Worm (Caenorhabditis elegans) whole organism, young adult: Measurements from ENCODE around the gene E02H1.5.
A peak's percentile ranks its signal among the peaks of the same experiment; 100 is the strongest.

Source experiments
- B0035.1 ChIP-seq: sonication (generic microtip); optimal IDR thresholded peaks from 2 replicates; lab custom pipeline; 2016; ENCODE audit warnings: missing genetic modification characterization, mild to moderate bottlenecking, missing compliant biosample characterization, missing genotype, missing genetic modification reagents
- D2030.7 ChIP-seq: fragments of 200-800 bp; sonication (Bioruptor generic); IDR thresholded peaks from 2 replicates; pipeline ENCODE4 v1.3.6; 2022; ENCODE audit warnings: missing genetic modification reagents, missing genetic modification characterization, missing compliant biosample characterization
- F33H1.4 ChIP-seq: fragments of 200-800 bp; sonication (Bioruptor generic); IDR thresholded peaks from 2 replicates; pipeline ENCODE4 v1.3.6; 2022; ENCODE audit warnings: missing genetic modification reagents, missing genetic modification characterization, missing compliant biosample characterization
- F39B2.1 ChIP-seq: fragments of 200-800 bp; sonication (Bioruptor generic); IDR thresholded peaks from 2 replicates; pipeline ENCODE4 v1.3.6; 2022; ENCODE audit warnings: missing genetic modification reagents, missing genetic modification characterization, missing compliant biosample characterization
- F49E8.2 ChIP-seq: sonication (generic microtip); optimal IDR thresholded peaks from 3 replicates; lab custom pipeline; 2017; ENCODE audit warnings: missing genetic modification characterization, mild to moderate bottlenecking, missing compliant biosample characterization, antibody characterized with exemption, moderate library complexity; ENCODE audit not compliant: insufficient read depth
- F52B5.7 ChIP-seq: sonication (generic microtip); optimal IDR thresholded peaks from 2 replicates; lab custom pipeline; 2016; ENCODE audit warnings: mild to moderate bottlenecking, missing genetic modification characterization, missing compliant biosample characterization
- F57A8.1 ChIP-seq: fragments of 200-800 bp; sonication (Bioruptor generic); optimal IDR thresholded peaks from 2 replicates; lab custom pipeline; 2018; ENCODE audit warnings: mild to moderate bottlenecking, missing genetic modification characterization, moderate library complexity, missing compliant biosample characterization
- K12H6.12 ChIP-seq: fragments of 200-800 bp; sonication (Bioruptor generic); optimal IDR thresholded peaks from 2 replicates; lab custom pipeline; 2018; ENCODE audit warnings: mild to moderate bottlenecking, missing genetic modification characterization, missing compliant biosample characterization
- Y53F4B.3 ChIP-seq: fragments of 200-800 bp; sonication (Bioruptor generic); IDR thresholded peaks from 2 replicates; pipeline ENCODE4 v1.3.6; 2022; ENCODE audit warnings: missing genetic modification reagents, missing genetic modification characterization, missing compliant biosample characterization
- Y53G8AR.9 ChIP-seq: fragments of 200-800 bp; sonication (Bioruptor generic); conservative IDR thresholded peaks from 2 replicates; pipeline ENCODE4 v1.3.6; 2022; ENCODE audit warnings: missing genetic modification reagents, missing genetic modification characterization, missing compliant biosample characterization
- Y67H2A.10 ChIP-seq: fragments of 200-800 bp; sonication (Bioruptor generic); conservative IDR thresholded peaks from 2 replicates; pipeline ENCODE4 v1.3.6; 2022; ENCODE audit warnings: missing genetic modification reagents, missing genetic modification characterization, missing compliant biosample characterization
- aptf-3 ChIP-seq: fragments of 200-800 bp; sonication (Bioruptor generic); IDR thresholded peaks from 2 replicates; pipeline ENCODE4 v1.3.6; 2022; ENCODE audit warnings: missing genetic modification characterization, missing compliant biosample characterization
- attf-5 ChIP-seq: fragments of 200-800 bp; sonication (Bioruptor generic); optimal IDR thresholded peaks from 2 replicates; lab custom pipeline; 2018; ENCODE audit warnings: mild to moderate bottlenecking, missing genetic modification characterization, missing compliant biosample characterization
- bed-1 ChIP-seq: fragments of 200-800 bp; sonication (Bioruptor generic); IDR thresholded peaks from 2 replicates; pipeline ENCODE4 v1.3.6; 2022; ENCODE audit warnings: missing genetic modification reagents, missing genetic modification characterization, missing compliant biosample characterization
- ets-4 ChIP-seq: fragments of 200-800 bp; sonication (Bioruptor generic); optimal IDR thresholded peaks from 2 replicates; lab custom pipeline; 2018; ENCODE audit warnings: mild to moderate bottlenecking, missing genetic modification characterization, missing compliant biosample characterization
- hlh-26 ChIP-seq: fragments of 200-800 bp; sonication (Bioruptor generic); conservative IDR thresholded peaks from 2 replicates; pipeline ENCODE4 v1.3.6; 2022; ENCODE audit warnings: missing genetic modification reagents, missing genetic modification characterization, missing compliant biosample characterization
- hmg-1.2 ChIP-seq: fragments of 200-800 bp; sonication (Bioruptor generic); IDR thresholded peaks from 2 replicates; pipeline ENCODE4 v1.3.6; 2022; ENCODE audit warnings: missing genetic modification reagents, missing genetic modification characterization, missing compliant biosample characterization
- hsf-1 ChIP-seq: fragments of 200-800 bp; sonication (Bioruptor generic); IDR thresholded peaks from 2 replicates; pipeline ENCODE4 v1.3.6; 2022; ENCODE audit warnings: missing genetic modification reagents, missing genetic modification characterization, missing compliant biosample characterization
- let-607 ChIP-seq, 2 experiments: fragments of 200-800 bp in 1 of 2; sonication (Bioruptor generic) in 1 of 2; sonication (generic microtip) in 1 of 2; optimal IDR thresholded peaks; 2 replicates each; lab custom pipeline; 2016 to 2018; ENCODE audit warnings: mild to moderate bottlenecking in 2 of 2, missing compliant biosample characterization in 2 of 2, missing genetic modification characterization in 2 of 2, moderate library complexity in 2 of 2, missing genotype in 1 of 2
- lsl-1 ChIP-seq: fragments of 200-800 bp; sonication (Bioruptor generic); optimal IDR thresholded peaks from 2 replicates; lab custom pipeline; 2018; ENCODE audit warnings: mild to moderate bottlenecking, missing genetic modification characterization, moderate library complexity, missing compliant biosample characterization
- madf-6 ChIP-seq: fragments of 200-800 bp; sonication (Bioruptor generic); IDR thresholded peaks from 2 replicates; pipeline ENCODE4 v1.3.6; 2022; ENCODE audit warnings: missing genetic modification reagents, missing genetic modification characterization, missing compliant biosample characterization
- madf-8 ChIP-seq: fragments of 200-800 bp; sonication (Bioruptor generic); conservative IDR thresholded peaks from 2 replicates; pipeline ENCODE4 v1.3.6; 2022; ENCODE audit warnings: missing genetic modification reagents, missing genetic modification characterization, missing compliant biosample characterization
- mcd-1 ChIP-seq: fragments of 200-800 bp; sonication (Bioruptor generic); IDR thresholded peaks from 2 replicates; pipeline ENCODE4 v1.3.6; 2022; ENCODE audit warnings: missing genetic modification reagents, missing genetic modification characterization, missing compliant biosample characterization
- mes-4 ChIP-seq: sonication (generic microtip); optimal IDR thresholded peaks from 2 replicates; lab custom pipeline; 2016; ENCODE audit warnings: missing genotype, missing genetic modification characterization, missing compliant biosample characterization
- nhr-80 ChIP-seq: sonication (generic microtip); optimal IDR thresholded peaks from 2 replicates; lab custom pipeline; 2016; ENCODE audit warnings: missing genetic modification characterization, missing compliant biosample characterization
- nhr-90 ChIP-seq: sonication (generic microtip); optimal IDR thresholded peaks from 2 replicates; lab custom pipeline; 2016; ENCODE audit warnings: missing genotype, mild to moderate bottlenecking, missing genetic modification characterization, missing compliant biosample characterization
- rec-8 ChIP-seq, 2 experiments: sonication (generic microtip); optimal IDR thresholded peaks; 2 replicates each; lab custom pipeline; 2016; ENCODE audit warnings: mild to moderate bottlenecking in 2 of 2, missing genetic modification characterization in 2 of 2, missing genetic modification reagents in 2 of 2, missing genotype in 2 of 2, missing biosample characterization in 1 of 2, missing compliant biosample characterization in 1 of 2, moderate library complexity in 1 of 2
- snpc-1.3 ChIP-seq: sonication (generic microtip); optimal IDR thresholded peaks from 2 replicates; lab custom pipeline; 2017; ENCODE audit warnings: missing genetic modification characterization, mild to moderate bottlenecking, missing compliant biosample characterization, antibody characterized with exemption, moderate library complexity, missing genotype, missing genetic modification reagents; ENCODE audit not compliant: insufficient read depth
- sptf-2 ChIP-seq: fragments of 200-800 bp; sonication (Bioruptor generic); optimal IDR thresholded peaks from 2 replicates; lab custom pipeline; 2018; ENCODE audit warnings: mild to moderate bottlenecking, missing genetic modification characterization, missing compliant biosample characterization
- unc-62 ChIP-seq: fragments of 150-350 bp; optimal IDR thresholded peaks from 2 replicates; lab custom pipeline; 2014; ENCODE audit warnings: missing biosample characterization, missing genetic modification reagents, missing genetic modification characterization
- xnd-1 ChIP-seq: sonication (generic microtip); optimal IDR thresholded peaks from 2 replicates; lab custom pipeline; 2016; ENCODE audit warnings: missing genotype, missing genetic modification reagents, missing genetic modification characterization, missing compliant biosample characterization
- ztf-22 ChIP-seq: fragments of 200-800 bp; sonication (Bioruptor generic); optimal IDR thresholded peaks from 2 replicates; lab custom pipeline; 2018; ENCODE audit warnings: mild to moderate bottlenecking, missing genetic modification characterization, moderate library complexity, missing compliant biosample characterization
- ztf-26 ChIP-seq: sonication (generic microtip); optimal IDR thresholded peaks from 2 replicates; lab custom pipeline; 2017; ENCODE audit warnings: missing genetic modification characterization, missing compliant biosample characterization
- ztf-3 ChIP-seq: fragments of 200-800 bp; sonication (Bioruptor generic); optimal IDR thresholded peaks from 2 replicates; lab custom pipeline; 2018; ENCODE audit warnings: mild to moderate bottlenecking, missing genetic modification characterization, missing compliant biosample characterization

The E02H1.5 gene

DNA sequence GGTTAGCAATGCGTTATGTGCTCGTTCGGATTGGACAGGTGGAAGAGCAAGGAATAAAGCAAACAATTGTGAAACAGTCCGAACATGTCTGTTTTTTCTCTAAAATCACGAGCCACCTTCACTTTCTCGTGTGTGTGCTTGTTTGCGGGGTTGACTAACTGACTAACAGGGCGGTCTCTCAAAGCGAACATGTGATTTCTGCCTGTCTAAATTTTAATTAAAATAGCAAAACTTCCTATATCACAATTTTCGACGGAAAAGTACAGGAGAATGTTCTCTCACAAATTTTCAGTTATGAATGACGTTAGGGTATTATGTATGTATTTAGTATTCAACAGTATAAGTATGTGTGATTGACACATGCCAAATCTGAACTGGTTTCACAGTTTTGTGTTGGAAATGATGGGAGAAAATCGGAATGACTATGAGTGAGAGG lies 26.9 kb downstream of the E02H1.5 start (continued):
- 0 out of 2 replicates have a peak, but pooled peaks have one; percentile 46 for TF ChIP-seq Y53G8AR.9
- TF ChIP-seq unc-62 (GFP tag; lab: Kevin White, UChicago): peak; percentile 96
- no peak for TF ChIP-seq ets-4
- TF ChIP-seq hlh-26: no peak
- no peak for TF ChIP-seq K12H6.12 (tag; lab: Kevin White, UChicago)
- no peak for TF ChIP-seq bed-1
- peak; percentile 31 for TF ChIP-seq ztf-22 (GFP tag; lab: Kevin White, UChicago)
- TF ChIP-seq let-607 (tag; optimal IDR thresholded peaks at IDR 0.05; lab: Kevin White, UChicago): peak; percentile 95 to 97
- no peak for TF ChIP-seq hsf-1 (GFP tag; lab: Robert Waterston, UW)
- TF ChIP-seq ztf-3 (GFP tag; lab: Kevin White, UChicago): no peak
- no peak for TF ChIP-seq Y67H2A.10 (GFP tag; lab: Robert Waterston, UW)
- TF ChIP-seq, all 124 proteins: peak for 16

DNA sequence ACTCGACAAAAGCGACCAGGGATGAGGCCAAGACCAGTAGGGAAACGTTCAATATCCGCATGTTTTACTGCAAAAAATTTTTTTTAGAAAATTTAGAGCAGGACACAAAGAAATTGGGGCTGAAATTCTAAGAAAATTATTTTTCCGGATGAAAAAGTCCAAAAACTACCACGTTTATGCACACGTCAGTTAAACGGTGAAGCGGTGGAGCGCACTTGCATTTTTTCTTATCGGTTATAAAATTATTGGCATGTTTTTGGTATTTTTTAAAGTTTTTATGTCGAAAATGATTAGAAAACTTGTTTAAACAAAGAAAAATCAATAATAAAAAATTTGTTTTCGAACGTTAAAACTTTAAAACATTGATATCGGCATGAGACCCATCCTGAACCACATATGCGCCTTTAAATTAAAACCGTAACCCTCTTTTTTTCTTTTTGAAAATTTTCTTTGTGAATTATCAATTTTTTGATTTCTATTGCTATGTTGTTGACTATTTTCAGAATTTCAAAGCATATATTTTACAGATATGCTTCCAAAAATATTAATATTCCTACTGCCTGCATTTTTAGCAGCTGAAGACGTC lies 29.2 kb downstream of the E02H1.5 start, which contains the start of the genes dnj-20 and ZK1307.8:
TSS of gene dnj-20 (minus strand) at position 67 of the 586 bp plus-strand sequence.
TSS of gene ZK1307.8 (plus strand) at position 504 of the 586 bp plus-strand sequence.
- TF ChIP-seq hmg-1.2 (GFP tag; lab: Robert Waterston, UW) (0 out of 2 replicates have a peak, but pooled peaks have one; percentile 5), lsl-1 (GFP tag; lab: Kevin White, UChicago) (peak; percentile 82), xnd-1 (tag; lab: Kevin White, UChicago) (peak; percentile 60), F33H1.4 (GFP tag; lab: Robert Waterston, UW) (peak; percentile 81), madf-6 (GFP tag; lab: Robert Waterston, UW) (peak; percentile 83), D2030.7 (GFP tag; lab: Robert Waterston, UW) (peak; percentile 45; the same call in 1 of the 2 replicates), mcd-1 (GFP tag; lab: Robert Waterston, UW) (0 out of 2 replicates have a peak, but pooled peaks have one; percentile 34), attf-5 (peak; percentile 1), madf-8 (GFP tag; lab: Robert Waterston, UW) (0 out of 2 replicates have a peak, but pooled peaks have one; percentile 12), nhr-80 (tag; lab: Kevin White, UChicago) (peak; percentile 56), let-607 (tag; optimal IDR thresholded peaks at IDR 0.05; lab: Kevin White, UChicago) (peak; percentile 70 to 78), mes-4 (tag; lab: Kevin White, UChicago) (no peak), snpc-1.3 (tag; lab: Kevin White, UChicago) (peak; percentile 57), aptf-3 (GFP tag; lab: Robert Waterston, UW) (no peak), F52B5.7 (no peak), F49E8.2 (tag; lab: Kevin White, UChicago) (no peak)

DNA sequence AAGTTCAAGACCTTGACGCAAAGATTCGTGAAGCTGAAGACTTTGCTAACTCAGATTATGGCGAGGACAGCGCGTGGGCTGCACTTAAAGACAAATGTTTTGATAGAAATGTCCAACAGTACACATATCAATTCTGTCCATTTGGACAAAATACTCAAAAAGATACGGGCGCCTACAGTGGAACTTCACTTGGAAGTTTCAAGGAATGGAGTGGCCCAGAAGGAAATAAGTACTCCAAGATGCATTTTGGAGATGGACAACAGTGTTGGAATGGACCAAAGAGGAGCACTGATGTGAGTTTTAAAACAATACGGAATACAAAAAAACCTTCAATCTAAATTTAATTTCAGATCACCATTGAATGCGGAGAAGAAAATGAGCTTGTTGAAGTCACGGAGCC lies 30.9 kb downstream of the E02H1.5 start:
- TF ChIP-seq F39B2.1 (GFP tag; lab: Robert Waterston, UW) (no peak), B0035.1 (tag; lab: Kevin White, UChicago) (no peak), ztf-26 (tag; lab: Kevin White, UChicago) (no peak), rec-8 (tag; optimal IDR thresholded peaks at IDR 0.05; lab: Kevin White, UChicago) (no peak), sptf-2 (no peak), nhr-90 (tag; lab: Kevin White, UChicago) (no peak), F57A8.1 (GFP tag; lab: Kevin White, UChicago) (no peak), Y53F4B.3 (no peak)
